Worm (Caenorhabditis elegans): ENCODE results near the gene tbx-38.

Gene tbx-38

ce11 chrIII:11738482-11738881 is 47.4 kb downstream of the tbx-38 start (continued):
- TF ChIP-seq ZK546.5 (tag; optimal IDR thresholded peaks at IDR 0.05), result no peak
- TF ChIP-seq nhr-21 (tag; optimal IDR thresholded peaks at IDR 0.05), result no peak
- no peak for TF ChIP-seq nhr-11 (tag; optimal IDR thresholded peaks at IDR 0.05)
- no peak for TF ChIP-seq nhr-23 (tag; optimal IDR thresholded peaks at IDR 0.05)
- TF ChIP-seq skn-1 (tag; optimal IDR thresholded peaks at IDR 0.05), result no peak
- TF ChIP-seq sma-3 (GFP tag; optimal IDR thresholded peaks at IDR 0.05), result no peak
- TF ChIP-seq unc-55 (GFP tag; optimal IDR thresholded peaks at IDR 0.05), result peak; percentile 47
- TF ChIP-seq R02D3.7 (tag; optimal IDR thresholded peaks at IDR 0.05), result no peak
- TF ChIP-seq mdl-1 (tag; optimal IDR thresholded peaks at IDR 0.05), result peak; percentile 12 to 27
- TF ChIP-seq nhr-12 (tag; optimal IDR thresholded peaks at IDR 0.05), result no peak
- TF ChIP-seq ceh-16 (tag; optimal IDR thresholded peaks at IDR 0.05), result no peak
- TF ChIP-seq gmeb-1 (tag; optimal IDR thresholded peaks at IDR 0.05), result peak; percentile 13
- no peak for TF ChIP-seq nhr-10 (tag; optimal IDR thresholded peaks at IDR 0.05)

ce11 chrIII:11737527-11737926 is 48.3 kb downstream of the tbx-38 start, which contains the start of gene sup-1:
Gene sup-1, minus strand, starts transcription at chrIII:11737627.
- TF ChIP-seq nhr-12 (tag; optimal IDR thresholded peaks at IDR 0.05), result no peak
- no peak for TF ChIP-seq peb-1 (tag; optimal IDR thresholded peaks at IDR 0.05)
- no peak for TF ChIP-seq nhr-10 (tag; optimal IDR thresholded peaks at IDR 0.05)
- TF ChIP-seq ceh-82 (tag; optimal IDR thresholded peaks at IDR 0.05), result no peak
- TF ChIP-seq nhr-129 (tag; optimal IDR thresholded peaks at IDR 0.05), result no peak
- no peak for TF ChIP-seq R02D3.7 (tag; optimal IDR thresholded peaks at IDR 0.05)
- no peak for TF ChIP-seq sma-3 (GFP tag; optimal IDR thresholded peaks at IDR 0.05)
- no peak for TF ChIP-seq mdl-1 (tag; optimal IDR thresholded peaks at IDR 0.05)
- TF ChIP-seq nhr-237 (tag; optimal IDR thresholded peaks at IDR 0.05), result no peak
- no peak for TF ChIP-seq unc-62 (GFP tag; optimal IDR thresholded peaks at IDR 0.05)
- no peak for TF ChIP-seq ztf-11 (tag; optimal IDR thresholded peaks at IDR 0.05)
- no peak for TF ChIP-seq alr-1 (tag; optimal IDR thresholded peaks at IDR 0.05)
- no peak for TF ChIP-seq ztf-1 (GFP tag; conservative IDR thresholded peaks at IDR 0.05)
- no peak for TF ChIP-seq fos-1 (tag; optimal IDR thresholded peaks at IDR 0.05)
- no peak for TF ChIP-seq skn-1 (tag; optimal IDR thresholded peaks at IDR 0.05)
- no peak for TF ChIP-seq zag-1 (tag; optimal IDR thresholded peaks at IDR 0.05)
- no peak for TF ChIP-seq nhr-77 (tag; optimal IDR thresholded peaks at IDR 0.05)
- no peak for TF ChIP-seq snpc-4 (tag; optimal IDR thresholded peaks at IDR 0.05)
- TF ChIP-seq dmd-4 (tag; optimal IDR thresholded peaks at IDR 0.05), result no peak
- no peak for TF ChIP-seq ama-1 (optimal IDR thresholded peaks at IDR 0.05)
